Fruit fly (Drosophila melanogaster) whole organism, prepupa: ENCODE data around the gene beta-PheRS.
A peak's percentile ranks its signal among the peaks of the same experiment; 100 is the strongest.

Experiments used
- Blimp-1 ChIP-seq: fragments of 200-800 bp; sonication (Bioruptor generic); optimal IDR thresholded peaks from 3 replicates; lab custom pipeline; 2017; ENCODE audit warnings: missing biosample characterization, missing genetic modification characterization, mild to moderate bottlenecking, moderate library complexity, missing genetic modification reagents
- CG11294 ChIP-seq: fragments of 200-800 bp; sonication (Bioruptor generic); IDR thresholded peaks from 2 replicates; pipeline ENCODE4 v1.3.6; 2022; ENCODE audit warnings: missing biosample characterization, missing genetic modification characterization
- CG11762 ChIP-seq: fragments of 200-800 bp; sonication (Bioruptor generic); optimal IDR thresholded peaks from 3 replicates; lab custom pipeline; 2016; ENCODE audit warnings: missing biosample characterization, missing genetic modification characterization; ENCODE audit not compliant: insufficient read depth
- CG11902 ChIP-seq: fragments of 200-800 bp; sonication (Bioruptor generic); optimal IDR thresholded peaks from 3 replicates; lab custom pipeline; 2016; ENCODE audit warnings: missing biosample characterization, missing genetic modification characterization
- CG15336 ChIP-seq: fragments of 200-800 bp; sonication (Bioruptor generic); IDR thresholded peaks from 2 replicates; pipeline ENCODE4 v1.3.6; 2022; ENCODE audit warnings: missing biosample characterization, missing genetic modification characterization
- CG1621 ChIP-seq: fragments of 200-800 bp; sonication (Bioruptor generic); optimal IDR thresholded peaks from 3 replicates; lab custom pipeline; 2018; ENCODE audit warnings: missing biosample characterization, mild to moderate bottlenecking, missing genetic modification characterization
- CG16779 ChIP-seq: fragments of 200-800 bp; sonication (Bioruptor generic); optimal IDR thresholded peaks from 3 replicates; lab custom pipeline; 2017; ENCODE audit warnings: missing biosample characterization, mild to moderate bottlenecking, missing genetic modification characterization
- CG32006 ChIP-seq: fragments of 200-800 bp; sonication (Bioruptor generic); optimal IDR thresholded peaks from 3 replicates; lab custom pipeline; 2017; ENCODE audit warnings: missing biosample characterization, mild to moderate bottlenecking, missing genetic modification characterization
- CG34406 ChIP-seq: fragments of 200-800 bp; sonication (Bioruptor generic); optimal IDR thresholded peaks from 3 replicates; lab custom pipeline; 2016; ENCODE audit warnings: missing biosample characterization, missing genetic modification characterization
- CG3919 ChIP-seq: fragments of 200-800 bp; sonication (Bioruptor generic); optimal IDR thresholded peaks from 3 replicates; lab custom pipeline; 2016; ENCODE audit warnings: missing biosample characterization, missing genetic modification characterization
- CG4318 ChIP-seq: fragments of 200-800 bp; sonication (Bioruptor generic); optimal IDR thresholded peaks from 3 replicates; lab custom pipeline; 2017; ENCODE audit warnings: missing biosample characterization, mild to moderate bottlenecking, missing genetic modification characterization
- CG6276 ChIP-seq: fragments of 200-800 bp; sonication (Bioruptor generic); optimal IDR thresholded peaks from 2 replicates; lab custom pipeline; 2017; ENCODE audit warnings: missing biosample characterization, mild to moderate bottlenecking, missing genetic modification characterization
- CG6792 ChIP-seq: fragments of 200-800 bp; sonication (Bioruptor generic); optimal IDR thresholded peaks from 3 replicates; lab custom pipeline; 2016; ENCODE audit warnings: missing biosample characterization, missing genetic modification characterization
- CG6808 ChIP-seq: fragments of 200-800 bp; sonication (Bioruptor generic); optimal IDR thresholded peaks from 3 replicates; lab custom pipeline; 2017; ENCODE audit warnings: missing biosample characterization, missing genetic modification characterization, mild to moderate bottlenecking, moderate library complexity, missing genetic modification reagents
- CG8119 ChIP-seq: fragments of 200-800 bp; sonication (Bioruptor generic); IDR thresholded peaks from 3 replicates; pipeline ENCODE4 v1.3.6; 2022; ENCODE audit warnings: missing biosample characterization, missing genetic modification characterization
- CG8632 ChIP-seq: fragments of 200-800 bp; sonication (Bioruptor generic); optimal IDR thresholded peaks from 3 replicates; lab custom pipeline; 2016; ENCODE audit warnings: missing biosample characterization, missing genetic modification characterization
- Eip75B ChIP-seq: fragments of 200-800 bp; sonication (Bioruptor generic); optimal IDR thresholded peaks from 3 replicates; lab custom pipeline; 2016; ENCODE audit warnings: missing biosample characterization, missing genetic modification characterization
- Eip78C ChIP-seq: fragments of 200-800 bp; sonication (Bioruptor generic); peaks from one replicate; lab custom pipeline; 2016; ENCODE audit warnings: missing biosample characterization, missing genetic modification characterization
- Ets21C ChIP-seq: fragments of 200-800 bp; sonication (Bioruptor generic); optimal IDR thresholded peaks from 3 replicates; lab custom pipeline; 2016; ENCODE audit warnings: missing biosample characterization, missing genetic modification characterization
- Hr38 ChIP-seq: sonication (Bioruptor generic); optimal IDR thresholded peaks from 2 replicates; lab custom pipeline; 2016; ENCODE audit warnings: missing biosample characterization, missing genetic modification characterization
- Hr39 ChIP-seq: fragments of 200-800 bp; sonication (Bioruptor generic); optimal IDR thresholded peaks from 2 replicates; lab custom pipeline; 2016; ENCODE audit warnings: missing biosample characterization, missing genetic modification characterization
- Hr4 ChIP-seq: fragments of 200-800 bp; sonication (Bioruptor generic); optimal IDR thresholded peaks from 3 replicates; lab custom pipeline; 2016; ENCODE audit warnings: missing biosample characterization, missing genetic modification characterization
- Sox14 ChIP-seq: fragments of 200-800 bp; sonication (Bioruptor generic); optimal IDR thresholded peaks from 3 replicates; lab custom pipeline; 2016; ENCODE audit warnings: missing biosample characterization, missing genetic modification characterization
- achi ChIP-seq: fragments of 200-800 bp; sonication (Bioruptor generic); optimal IDR thresholded peaks from 3 replicates; lab custom pipeline; 2016; ENCODE audit warnings: missing biosample characterization, missing genetic modification characterization
- acj6 ChIP-seq: fragments of 200-800 bp; sonication (Bioruptor generic); optimal IDR thresholded peaks from 3 replicates; lab custom pipeline; 2016; ENCODE audit warnings: missing biosample characterization, missing genetic modification characterization
- dac ChIP-seq: fragments of 200-800 bp; sonication (Bioruptor generic); optimal IDR thresholded peaks from 2 replicates; lab custom pipeline; 2017; ENCODE audit warnings: missing biosample characterization, mild to moderate bottlenecking, missing genetic modification characterization
- dsx ChIP-seq: fragments of 200-800 bp; optimal IDR thresholded peaks from 3 replicates; lab custom pipeline; 2019; ENCODE audit warnings: missing biosample characterization, mild to moderate bottlenecking, missing genetic modification characterization, moderate library complexity; ENCODE audit not compliant: poor library complexity, severe bottlenecking
- eg ChIP-seq: fragments of 200-800 bp; sonication (Bioruptor generic); IDR thresholded peaks from 3 replicates; pipeline ENCODE4 v1.3.6; 2022; ENCODE audit warnings: missing biosample characterization, missing genetic modification characterization
- fd85E ChIP-seq: fragments of 200-800 bp; sonication (Bioruptor generic); optimal IDR thresholded peaks from 3 replicates; lab custom pipeline; 2016; ENCODE audit warnings: missing biosample characterization, missing genetic modification characterization
- fkh ChIP-seq: fragments of 200-800 bp; sonication (Bioruptor generic); optimal IDR thresholded peaks from 3 replicates; lab custom pipeline; 2017; ENCODE audit warnings: missing biosample characterization, mild to moderate bottlenecking, missing genetic modification characterization, moderate library complexity
- net ChIP-seq: fragments of 200-800 bp; sonication (Bioruptor generic); optimal IDR thresholded peaks from 3 replicates; lab custom pipeline; 2016; ENCODE audit warnings: missing biosample characterization, missing genetic modification characterization
- salr ChIP-seq, 2 experiments: fragments of 200-800 bp; sonication (Bioruptor generic); optimal IDR thresholded peaks; 3 replicates each; lab custom pipeline; 2016 to 2018; ENCODE audit warnings: missing biosample characterization in 2 of 2, missing genetic modification characterization in 2 of 2, mild to moderate bottlenecking in 1 of 2
- ss ChIP-seq, 2 experiments: fragments of 200-800 bp; sonication (Bioruptor generic); optimal IDR thresholded peaks; 2 replicates in 1 of 2; 3 replicates in 1 of 2; lab custom pipeline; 2017 to 2018; ENCODE audit warnings: mild to moderate bottlenecking in 2 of 2, missing biosample characterization in 2 of 2, missing genetic modification characterization in 2 of 2, moderate library complexity in 1 of 2
- vri ChIP-seq: fragments of 200-800 bp; sonication (Bioruptor generic); optimal IDR thresholded peaks from 3 replicates; lab custom pipeline; 2016; ENCODE audit warnings: missing biosample characterization, mild to moderate bottlenecking, missing genetic modification characterization

The beta-PheRS gene

DNA sequence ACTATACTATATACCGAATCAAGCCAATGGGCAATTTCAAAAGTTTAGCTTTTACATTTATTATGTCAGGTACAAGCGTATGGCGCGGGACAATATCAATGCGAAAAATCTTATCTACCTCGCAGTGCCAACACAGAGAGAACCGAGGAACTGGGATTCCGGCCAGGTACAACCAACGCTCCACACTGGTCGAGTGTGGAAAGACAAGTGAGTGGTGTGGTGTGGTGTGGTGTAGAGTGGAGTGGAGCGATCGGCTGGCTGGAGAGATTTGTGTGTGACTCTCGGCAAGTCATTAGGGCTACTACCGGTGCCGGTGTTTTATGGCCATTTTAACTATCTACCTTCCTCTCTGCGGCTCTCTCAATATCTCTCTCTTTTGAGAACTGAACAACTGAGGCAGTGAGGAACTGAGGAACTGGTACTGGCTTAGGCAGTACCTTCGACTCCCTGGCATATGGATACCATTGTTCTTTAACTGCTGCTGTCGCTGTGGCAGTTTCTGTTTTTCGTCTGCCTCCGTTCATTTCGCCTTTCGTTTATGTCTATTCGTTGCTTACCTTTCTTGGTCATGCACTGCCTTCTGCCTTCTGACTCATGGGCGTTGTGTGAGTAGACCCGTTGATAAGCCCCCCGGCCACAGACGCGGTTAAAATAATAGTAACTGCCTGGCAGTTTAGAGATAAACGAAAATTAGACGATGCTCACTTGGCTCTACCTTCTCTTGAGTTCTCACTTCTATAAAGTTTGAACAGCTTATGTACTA lies 7.0 kb upstream of the beta-PheRS start (continued):
- TF ChIP-seq CG1621 (tag; lab: Kevin White, UChicago), result peak; percentile 97
- no peak for TF ChIP-seq Hr38 (GFP tag; lab: Kevin White, UChicago)
- no peak for TF ChIP-seq CG4318 (GFP tag; lab: Kevin White, UChicago)
- TF ChIP-seq CG11294 (GFP tag; lab: Robert Waterston, UW), result peak; percentile 87
- TF ChIP-seq acj6 (GFP tag; lab: Kevin White, UChicago), result peak; percentile 96
- TF ChIP-seq CG15336, result peak; percentile 87
- TF ChIP-seq achi (GFP tag; lab: Kevin White, UChicago), result peak; percentile 94
- peak; percentile 89 for TF ChIP-seq CG11762 (GFP tag; lab: Kevin White, UChicago)
- peak; percentile 88 for TF ChIP-seq CG8119 (GFP tag; lab: Robert Waterston, UW)
- TF ChIP-seq Sox14 (GFP tag; lab: Kevin White, UChicago), result peak; percentile 96
- TF ChIP-seq CG34406 (GFP tag; lab: Kevin White, UChicago), result peak; percentile 93
- peak; percentile 88 for TF ChIP-seq vri
- peak; percentile 85 to 97 for TF ChIP-seq salr (GFP tag; optimal IDR thresholded peaks at IDR 0.05; lab: Kevin White, UChicago)
- TF ChIP-seq Hr4 (GFP tag; lab: Kevin White, UChicago), result peak; percentile 90
- TF ChIP-seq Blimp-1 (GFP tag; lab: Kevin White, UChicago), result peak; percentile 77
- TF ChIP-seq dsx (GFP tag; lab: Kevin White, UChicago), result peak; percentile 95
- peak; percentile 96 for TF ChIP-seq CG6792 (GFP tag; lab: Kevin White, UChicago)
- TF ChIP-seq CG6276 (GFP tag; lab: Kevin White, UChicago), result no peak
- TF ChIP-seq CG32006 (GFP tag; lab: Kevin White, UChicago), result peak; percentile 88
- TF ChIP-seq CG11902 (GFP tag; lab: Kevin White, UChicago), result peak; percentile 94
- peak; percentile 91 for TF ChIP-seq Ets21C
- peak; percentile 95 for TF ChIP-seq net (GFP tag; lab: Kevin White, UChicago)
- peak; percentile 82 for TF ChIP-seq fd85E (GFP tag; lab: Kevin White, UChicago)
- peak; percentile 92 for TF ChIP-seq eg (GFP tag; lab: Robert Waterston, UW)
- TF ChIP-seq ss (GFP tag; optimal IDR thresholded peaks at IDR 0.05; lab: Kevin White, UChicago), result peak; percentile 93 to 96
- TF ChIP-seq Eip78C, result peak; percentile 98
- TF ChIP-seq dac (GFP tag; lab: Kevin White, UChicago), result peak; percentile 69
- TF ChIP-seq fkh (GFP tag; lab: Kevin White, UChicago), result peak; percentile 74
- TF ChIP-seq, all 60 proteins: peak for 57

DNA sequence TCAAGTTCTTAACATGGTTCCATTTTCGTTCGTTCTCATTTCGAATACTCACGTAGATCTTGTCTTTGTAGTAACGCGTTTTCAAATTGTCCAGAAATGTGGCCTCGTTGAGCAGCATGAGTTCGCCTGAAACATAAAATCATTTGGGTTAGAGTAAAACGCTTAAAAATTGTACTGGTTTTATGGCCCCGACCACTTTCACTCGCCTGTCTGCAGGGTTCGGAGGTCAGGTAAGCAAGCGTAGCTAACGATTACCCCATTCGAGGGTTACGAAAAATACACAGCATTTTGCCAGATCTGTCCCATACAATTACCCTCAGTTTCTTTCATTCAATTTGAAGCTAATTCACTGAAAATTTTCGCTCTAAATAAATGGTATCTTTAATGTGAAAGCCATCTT lies 5.9 kb upstream of the beta-PheRS start:
- TF ChIP-seq CG16779 (tag; lab: Kevin White, UChicago), result no peak
- no peak for TF ChIP-seq salr (GFP tag; optimal IDR thresholded peaks at IDR 0.05; lab: Kevin White, UChicago)
- no peak for TF ChIP-seq CG3919 (GFP tag; lab: Kevin White, UChicago)
- no peak for TF ChIP-seq Hr39
- no peak for TF ChIP-seq CG8119 (GFP tag; lab: Robert Waterston, UW)

DNA sequence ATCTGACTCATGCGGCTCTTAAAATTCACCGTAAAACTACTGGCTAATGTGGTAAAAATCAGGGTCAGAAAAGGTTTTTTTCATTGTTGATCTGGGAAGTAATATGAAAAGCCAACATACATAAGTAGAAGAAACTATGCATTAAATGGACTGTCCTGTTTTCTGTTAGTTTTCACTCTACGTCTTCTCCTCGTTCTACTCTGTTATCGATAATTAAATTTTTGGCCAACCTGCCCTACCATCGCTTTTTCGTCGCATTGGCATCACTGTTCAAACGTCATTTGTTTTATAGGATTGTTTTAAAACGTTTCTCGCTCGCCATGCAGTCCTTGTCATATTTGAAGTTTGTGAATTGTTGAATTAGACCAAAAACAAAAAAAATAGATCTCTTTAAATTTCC lies 17.8 kb downstream of the beta-PheRS start:
- TF ChIP-seq CG8632 (no peak), Eip75B (no peak), CG6808 (GFP tag; lab: Kevin White, UChicago) (peak; percentile 93)

DNA sequence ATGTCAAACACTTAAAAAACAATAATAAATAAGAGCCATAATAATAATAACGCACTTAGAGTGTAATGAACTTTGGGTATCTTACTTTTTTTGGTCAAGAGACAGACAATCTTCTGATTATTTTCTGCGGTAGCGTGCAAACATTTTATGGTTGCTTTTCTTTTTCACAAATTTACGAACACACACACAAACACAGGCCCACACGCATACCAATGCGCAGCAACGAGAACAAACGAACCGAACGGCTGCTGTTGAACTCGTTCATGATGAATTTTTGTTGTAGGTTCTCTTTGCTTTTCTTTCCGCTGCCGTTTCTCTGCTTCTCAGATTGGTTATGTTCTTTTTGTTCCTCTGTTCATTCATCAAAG lies 18.3 kb downstream of the beta-PheRS start:
- TF ChIP-seq fkh (GFP tag; lab: Kevin White, UChicago) (no peak), eg (GFP tag; lab: Robert Waterston, UW) (no peak), Eip78C (no peak), CG11902 (GFP tag; lab: Kevin White, UChicago) (no peak)
